Fruit fly (Drosophila melanogaster) whole organism, pupa: Measurements from ENCODE around the gene CG3149.

Source experiments
- CG13204 ChIP-seq: fragments of 200-800 bp; sonication (Bioruptor generic); optimal IDR thresholded peaks from 2 replicates; lab custom pipeline; 2018; ENCODE audit warnings: missing biosample characterization, mild to moderate bottlenecking, missing genetic modification characterization, moderate library complexity
- CG14655 ChIP-seq: fragments of 200-800 bp; sonication (Bioruptor generic); optimal IDR thresholded peaks from 3 replicates; lab custom pipeline; 2017; ENCODE audit warnings: mild to moderate bottlenecking, missing biosample characterization, missing genetic modification reagents, missing genetic modification characterization
- CG15710 ChIP-seq: fragments of 200-800 bp; sonication (Bioruptor generic); optimal IDR thresholded peaks from 2 replicates; lab custom pipeline; 2018; ENCODE audit warnings: missing biosample characterization, mild to moderate bottlenecking, missing genetic modification characterization, moderate library complexity
- CG32121 ChIP-seq: fragments of 200-800 bp; sonication (Bioruptor generic); IDR thresholded peaks from 2 replicates; pipeline ENCODE4 v1.3.6; 2022; ENCODE audit warnings: missing biosample characterization, missing genetic modification characterization
- CG34367 ChIP-seq: fragments of 200-800 bp; sonication (Bioruptor generic); optimal IDR thresholded peaks from 2 replicates; lab custom pipeline; 2018; ENCODE audit warnings: missing biosample characterization, mild to moderate bottlenecking, missing genetic modification characterization
- CG8159 ChIP-seq: fragments of 200-800 bp; sonication (Bioruptor generic); optimal IDR thresholded peaks from 3 replicates; lab custom pipeline; 2018; ENCODE audit warnings: missing biosample characterization, mild to moderate bottlenecking, missing genetic modification characterization, moderate library complexity
- CG9948 ChIP-seq: fragments of 200-800 bp; sonication (Bioruptor generic); optimal IDR thresholded peaks from 2 replicates; lab custom pipeline; 2018; ENCODE audit warnings: missing biosample characterization, mild to moderate bottlenecking, missing genetic modification characterization, moderate library complexity
- Pif1B ChIP-seq: fragments of 200-800 bp; sonication (Bioruptor generic); optimal IDR thresholded peaks from 3 replicates; lab custom pipeline; 2016; ENCODE audit warnings: missing biosample characterization, missing genetic modification characterization
- Snoo ChIP-seq: fragments of 200-800 bp; sonication (Bioruptor generic); optimal IDR thresholded peaks from 3 replicates; lab custom pipeline; 2017; ENCODE audit warnings: missing biosample characterization, mild to moderate bottlenecking, missing genetic modification characterization, inconsistent platforms
- rn ChIP-seq: fragments of 200-800 bp; sonication (Bioruptor generic); IDR thresholded peaks from 2 replicates; pipeline ENCODE4 v1.3.6; 2022; ENCODE audit warnings: missing biosample characterization, missing genetic modification characterization

dm6 chrX:5714786-5715185 lies 19.8 kb upstream of the CG3149 start:
- no peak for TF ChIP-seq CG32121 (GFP tag; lab: Robert Waterston, UW)
- no peak for TF ChIP-seq CG13204
- TF ChIP-seq Snoo (tag; lab: Kevin White, UChicago): no peak
- TF ChIP-seq CG34367 (tag; lab: Kevin White, UChicago): no peak
- no peak for TF ChIP-seq CG15710 (tag; lab: Kevin White, UChicago)
- no peak for TF ChIP-seq CG9948 (tag; lab: Kevin White, UChicago)
- TF ChIP-seq Pif1B: no peak
- TF ChIP-seq CG14655 (GFP tag; lab: Kevin White, UChicago): no peak
- no peak for TF ChIP-seq CG8159 (tag; lab: Kevin White, UChicago)
- TF ChIP-seq rn (GFP tag; lab: Robert Waterston, UW): no peak
